Fruit fly (Drosophila melanogaster): ENCODE measurements around the gene Pka-R1.

Gene Pka-R1

dm6 chr3L:20823206-20823803, 7.4 kb downstream of the Pka-R1 start (continued):
- peak; percentile 70 for TF ChIP-seq sens (GFP tag)
- TF ChIP-seq CG17361 (GFP tag; IDR thresholded peaks at IDR 0.05) = no peak
- peak; percentile 59 for TF ChIP-seq CG31388 (GFP tag; optimal IDR thresholded peaks at IDR 0.05)
- TF ChIP-seq CG30020 (tag; optimal IDR thresholded peaks at IDR 0.05) = no peak
- TF ChIP-seq klu (GFP tag; IDR thresholded peaks at IDR 0.05) = no peak
- TF ChIP-seq CG12744 (GFP tag; optimal IDR thresholded peaks at IDR 0.05) = no peak
- peak; percentile 17 for TF ChIP-seq CG12104 (GFP tag; optimal IDR thresholded peaks at IDR 0.05)
- no peak for TF ChIP-seq Kr (GFP tag; optimal IDR thresholded peaks at IDR 0.05)
- no peak for TF ChIP-seq pfk (GFP tag; optimal IDR thresholded peaks at IDR 0.05)
- TF ChIP-seq CG15514 (GFP tag; optimal IDR thresholded peaks at IDR 0.05) = no peak
- no peak for TF ChIP-seq CG2889 (GFP tag; IDR thresholded peaks at IDR 0.05)

dm6 chr3L:20826950-20827910, 11.3 kb downstream of the Pka-R1 start:
- TF ChIP-seq jumu (GFP tag; optimal IDR thresholded peaks at IDR 0.05) (no peak), CG15479 (GFP tag; optimal IDR thresholded peaks at IDR 0.05) (no peak), E2f2 (GFP tag; IDR thresholded peaks at IDR 0.05) (no peak), zen2 (GFP tag; IDR thresholded peaks at IDR 0.05; ENCODE audit: partially characterized antibody) (no peak), hth (optimal IDR thresholded peaks at IDR 0.05) (no peak), Dip2 (GFP tag; IDR thresholded peaks at IDR 0.05) (no peak), CG13894 (tag; optimal IDR thresholded peaks at IDR 0.05) (no peak), tio (GFP tag; optimal IDR thresholded peaks at IDR 0.05) (peak; percentile 45), CG1603 (tag; optimal IDR thresholded peaks at IDR 0.05) (no peak), Bteb2 (GFP tag; optimal IDR thresholded peaks at IDR 0.05) (no peak), Nf-YC (tag; optimal IDR thresholded peaks at IDR 0.05) (no peak), danr (GFP tag; IDR thresholded peaks at IDR 0.05) (no peak), CG6689 (GFP tag; IDR thresholded peaks at IDR 0.05) (0 out of 2 replicates have a peak, but pooled peaks have one; percentile 15), Hr3 (GFP tag; optimal IDR thresholded peaks at IDR 0.05) (peak; percentile 16), pb (GFP tag; optimal IDR thresholded peaks at IDR 0.05) (no peak), HLHmδ (GFP tag; optimal IDR thresholded peaks at IDR 0.05) (no peak), CG3163 (GFP tag; optimal IDR thresholded peaks at IDR 0.05) (no peak), scrt (GFP tag; optimal IDR thresholded peaks at IDR 0.05) (no peak), CrebB (tag; optimal IDR thresholded peaks at IDR 0.05) (no peak), CG4730 (GFP tag; IDR thresholded peaks at IDR 0.05) (no peak), CG10431 (GFP tag; optimal IDR thresholded peaks at IDR 0.05) (no peak), CG2120 (GFP tag; optimal IDR thresholded peaks at IDR 0.05) (peak; percentile 65), Deaf1 (tag; optimal IDR thresholded peaks at IDR 0.05) (no peak), CG3995 (GFP tag; optimal IDR thresholded peaks at IDR 0.05) (no peak), ro (GFP tag; IDR thresholded peaks at IDR 0.05) (no peak), CG1647 (GFP tag; optimal IDR thresholded peaks at IDR 0.05) (no peak), chinmo (GFP tag; IDR thresholded peaks at IDR 0.05; ENCODE audit: partially characterized antibody) (no peak), CG2889 (GFP tag; IDR thresholded peaks at IDR 0.05) (0 out of 3 replicates have a peak, but pooled peaks have one; percentile 34), ken (GFP tag; IDR thresholded peaks at IDR 0.05) (no peak), CG17361 (GFP tag; IDR thresholded peaks at IDR 0.05) (peak; percentile 44; the same call in 1 of the 3 replicates), grn (GFP tag; optimal IDR thresholded peaks at IDR 0.05) (no peak), CoRest (tag; optimal IDR thresholded peaks at IDR 0.05) (no peak), CG3407 (GFP tag; optimal IDR thresholded peaks at IDR 0.05) (no peak), CG5953 (GFP tag; IDR thresholded peaks at IDR 0.05) (no peak), CG3847 (GFP tag; IDR thresholded peaks at IDR 0.05) (no peak), Oaz (GFP tag; IDR thresholded peaks at IDR 0.05) (no peak), Asciz (GFP tag; optimal IDR thresholded peaks at IDR 0.05) (peak; percentile 13), pros (GFP tag; optimal IDR thresholded peaks at IDR 0.05) (no peak), CG30403 (GFP tag; optimal IDR thresholded peaks at IDR 0.05) (peak; percentile 61)
